Fruit fly (Drosophila melanogaster): Measurements from ENCODE around the gene CG5290.

CG5290 gene

dm6 chr3L:17937315-17937714 lies 24.9 kb upstream of the CG5290 start:
- TF ChIP-seq eg (GFP tag; IDR thresholded peaks at IDR 0.05) (0 out of 3 replicates have a peak, but pooled peaks have one; percentile 26), pdm3 (GFP tag; optimal IDR thresholded peaks at IDR 0.05) (no peak), Blimp-1 (GFP tag; optimal IDR thresholded peaks at IDR 0.05) (peak; percentile 6), CG34406 (GFP tag; optimal IDR thresholded peaks at IDR 0.05) (no peak), CG32006 (GFP tag; optimal IDR thresholded peaks at IDR 0.05) (peak; percentile 4)

DNA sequence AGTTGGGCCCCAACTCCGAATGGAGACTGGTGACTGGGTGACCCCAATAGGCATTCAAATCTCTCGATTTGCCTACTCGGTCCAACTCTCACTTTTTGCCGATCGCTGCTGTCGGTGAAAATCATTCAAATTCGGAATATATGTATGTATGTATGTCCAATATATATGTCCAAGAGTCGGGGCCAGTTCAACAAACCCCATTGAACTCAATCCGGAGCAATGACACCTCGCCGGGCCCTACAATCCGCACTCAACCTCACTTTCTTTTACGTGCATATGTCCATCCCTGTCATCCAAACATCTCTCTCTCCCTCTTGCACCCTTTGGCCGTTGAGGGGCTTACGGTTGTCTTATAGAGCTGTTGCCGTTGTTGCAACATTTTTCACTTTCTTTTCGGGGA lies 22.7 kb upstream of the CG5290 start:
- TF ChIP-seq ss (GFP tag; optimal IDR thresholded peaks at IDR 0.05) (no peak), Met (GFP tag; optimal IDR thresholded peaks at IDR 0.05) (no peak), CG6163 (GFP tag; IDR thresholded peaks at IDR 0.05) (no peak), Sox15 (GFP tag; optimal IDR thresholded peaks at IDR 0.05) (no peak), Ets21C (GFP tag; optimal IDR thresholded peaks at IDR 0.05) (no peak), topi (GFP tag; optimal IDR thresholded peaks at IDR 0.05) (no peak), Lpt (GFP tag; optimal IDR thresholded peaks at IDR 0.05) (no peak), OdsH (GFP tag; optimal IDR thresholded peaks at IDR 0.05) (no peak), Eip75B (GFP tag; optimal IDR thresholded peaks at IDR 0.05) (no peak), CG10631 (GFP tag; optimal IDR thresholded peaks at IDR 0.05) (no peak), CG8319 (GFP tag; optimal IDR thresholded peaks at IDR 0.05) (no peak), CG32006 (GFP tag; optimal IDR thresholded peaks at IDR 0.05) (no peak)

- TF ChIP-seq CG7368 (GFP tag; optimal IDR thresholded peaks at IDR 0.05) (no peak), lz (GFP tag; optimal IDR thresholded peaks at IDR 0.05) (no peak), Eip78C (GFP tag) (no peak), CG3032 (tag; optimal IDR thresholded peaks at IDR 0.05) (no peak), fd85E (GFP tag; optimal IDR thresholded peaks at IDR 0.05) (no peak), acj6 (GFP tag; optimal IDR thresholded peaks at IDR 0.05) (no peak), CG32006 (GFP tag; optimal IDR thresholded peaks at IDR 0.05) (no peak), CG8119 (GFP tag; IDR thresholded peaks at IDR 0.05) (no peak), CG16779 (tag; optimal IDR thresholded peaks at IDR 0.05) (no peak), cyc (GFP tag; optimal IDR thresholded peaks at IDR 0.05) (no peak), Sox14 (GFP tag; optimal IDR thresholded peaks at IDR 0.05) (no peak), net (GFP tag; optimal IDR thresholded peaks at IDR 0.05) (no peak), CG10631 (GFP tag; optimal IDR thresholded peaks at IDR 0.05) (no peak), Eip75B (GFP tag; optimal IDR thresholded peaks at IDR 0.05) (no peak)
Measured at dm6 chr3L:17933788-17934318, 21.5 kb upstream of the CG5290 start.

- TF ChIP-seq vri (GFP tag; optimal IDR thresholded peaks at IDR 0.05) = no peak
- no peak for TF ChIP-seq CG34406 (GFP tag; optimal IDR thresholded peaks at IDR 0.05)
- no peak for TF ChIP-seq Sox102F (GFP tag; optimal IDR thresholded peaks at IDR 0.05)
- no peak for TF ChIP-seq net (GFP tag; optimal IDR thresholded peaks at IDR 0.05)
- no peak for TF ChIP-seq CG6854 (GFP tag; optimal IDR thresholded peaks at IDR 0.05)
- TF ChIP-seq cyc (GFP tag; optimal IDR thresholded peaks at IDR 0.05) = no peak
- no peak for TF ChIP-seq Hr4 (GFP tag; optimal IDR thresholded peaks at IDR 0.05)
- no peak for TF ChIP-seq CG10631 (GFP tag; optimal IDR thresholded peaks at IDR 0.05)
- no peak for TF ChIP-seq Smox (GFP tag; optimal IDR thresholded peaks at IDR 0.05)
Measured at dm6 chr3L:17933065-17933464, 20.7 kb upstream of the CG5290 start.

DNA sequence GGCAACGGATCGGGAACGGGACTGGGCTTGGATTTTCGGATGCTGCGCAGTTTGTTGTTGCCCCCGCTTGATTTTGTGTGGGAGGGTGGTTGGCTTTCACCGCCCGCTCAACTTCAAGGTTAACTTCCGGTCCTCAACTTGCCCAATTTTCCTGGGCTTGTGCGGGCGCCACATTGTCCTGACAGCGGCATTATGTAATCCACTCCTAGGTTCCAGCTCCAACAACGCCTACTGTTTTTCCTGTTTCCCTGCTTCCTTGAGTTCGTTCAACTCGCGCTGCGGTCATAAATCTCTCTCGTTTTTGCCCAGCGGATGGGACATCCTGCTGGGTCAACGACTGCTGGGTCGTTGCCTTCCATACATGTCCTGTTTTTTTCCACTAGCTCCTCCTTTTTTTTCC lies 19.5 kb upstream of the CG5290 start:
- TF ChIP-seq Hr4 (GFP tag; optimal IDR thresholded peaks at IDR 0.05) (no peak), Gug (GFP tag; IDR thresholded peaks at IDR 0.05) (no peak), CG1621 (tag; optimal IDR thresholded peaks at IDR 0.05) (no peak)

Data from whole organism, prepupa.